Fruit fly (Drosophila melanogaster) whole organism, embryonic: Measurements from ENCODE around the gene CG43850.

Source experiments
- Asciz ChIP-seq: fragments of 200-800 bp; sonication (Bioruptor generic); optimal IDR thresholded peaks from 2 replicates; lab custom pipeline; 2017; ENCODE audit warnings: missing biosample characterization, mild to moderate bottlenecking, missing genetic modification characterization, missing genetic modification reagents
- BEAF-32 ChIP-seq: fragments of 200-800 bp; sonication (Bioruptor generic); optimal IDR thresholded peaks from 3 replicates; lab custom pipeline; 2017; ENCODE audit warnings: missing biosample characterization, missing genetic modification characterization, mild to moderate bottlenecking, moderate library complexity, missing genetic modification reagents
- BtbVII ChIP-seq: fragments of 200-800 bp; sonication (Bioruptor generic); optimal IDR thresholded peaks from 3 replicates; lab custom pipeline; 2017; ENCODE audit warnings: missing biosample characterization, mild to moderate bottlenecking, missing genetic modification characterization
- C15 ChIP-seq: fragments of 200-800 bp; sonication (Bioruptor generic); IDR thresholded peaks from 3 replicates; pipeline ENCODE4 v1.3.6; 2022; ENCODE audit warnings: missing biosample characterization, missing genetic modification characterization
- CG10267 ChIP-seq: fragments of 200-800 bp; sonication (Bioruptor generic); optimal IDR thresholded peaks from 2 replicates; lab custom pipeline; 2018; ENCODE audit warnings: missing biosample characterization, mild to moderate bottlenecking, missing genetic modification characterization, moderate library complexity
- CG12659 ChIP-seq: fragments of 200-800 bp; sonication (Bioruptor generic); optimal IDR thresholded peaks from 3 replicates; lab custom pipeline; 2017; ENCODE audit warnings: mild to moderate bottlenecking, missing biosample characterization, missing genetic modification reagents, missing genetic modification characterization
- CG15514 ChIP-seq: fragments of 200-800 bp; sonication (Bioruptor generic); optimal IDR thresholded peaks from 3 replicates; lab custom pipeline; 2017; ENCODE audit warnings: missing biosample characterization, missing genetic modification characterization, mild to moderate bottlenecking, moderate library complexity, missing genetic modification reagents
- CG17186 ChIP-seq: fragments of 200-800 bp; sonication (Bioruptor generic); optimal IDR thresholded peaks from 3 replicates; lab custom pipeline; 2017; ENCODE audit warnings: missing biosample characterization, missing genetic modification reagents, missing genetic modification characterization
- CG17912 ChIP-seq: fragments of 200-800 bp; sonication (Bioruptor generic); optimal IDR thresholded peaks from 2 replicates; lab custom pipeline; 2018; ENCODE audit warnings: missing biosample characterization, mild to moderate bottlenecking, missing genetic modification characterization
- CG1792 ChIP-seq: fragments of 200-800 bp; sonication (Bioruptor generic); optimal IDR thresholded peaks from 2 replicates; lab custom pipeline; 2016; ENCODE audit warnings: missing biosample characterization, missing genetic modification characterization
- CG2199 ChIP-seq: fragments of 200-800 bp; sonication (Bioruptor generic); IDR thresholded peaks from 3 replicates; pipeline ENCODE4 v1.3.6; 2022; ENCODE audit warnings: missing biosample characterization, missing genetic modification characterization
- CG2875 ChIP-seq: fragments of 200-800 bp; sonication (Bioruptor generic); optimal IDR thresholded peaks from 2 replicates; lab custom pipeline; 2017; ENCODE audit warnings: missing biosample characterization, mild to moderate bottlenecking, missing genetic modification characterization, missing genetic modification reagents
- CG32767 ChIP-seq: fragments of 200-800 bp; sonication (Bioruptor generic); IDR thresholded peaks from 2 replicates; pipeline ENCODE4 v1.3.6; 2022; ENCODE audit warnings: missing biosample characterization, missing genetic modification characterization
- CG34376 ChIP-seq: fragments of 200-800 bp; sonication (Bioruptor generic); optimal IDR thresholded peaks from 2 replicates; lab custom pipeline; 2018; ENCODE audit warnings: missing biosample characterization, mild to moderate bottlenecking, missing genetic modification characterization
- CG34422 ChIP-seq: fragments of 200-800 bp; sonication (Bioruptor generic); IDR thresholded peaks from 3 replicates; pipeline ENCODE4 v1.3.6; 2022; ENCODE audit warnings: missing biosample characterization, missing genetic modification characterization
- CG6689 ChIP-seq: fragments of 200-800 bp; sonication (Bioruptor generic); IDR thresholded peaks from 2 replicates; pipeline ENCODE4 v1.3.6; 2022; ENCODE audit warnings: missing biosample characterization, missing genetic modification characterization
- CG7987 ChIP-seq: fragments of 200-800 bp; sonication (Bioruptor generic); optimal IDR thresholded peaks from 2 replicates; lab custom pipeline; 2018; ENCODE audit warnings: missing biosample characterization, mild to moderate bottlenecking, missing genetic modification characterization, moderate library complexity
- CG9727 ChIP-seq: fragments of 200-800 bp; sonication (Bioruptor generic); optimal IDR thresholded peaks from 3 replicates; lab custom pipeline; 2017; ENCODE audit warnings: missing biosample characterization, mild to moderate bottlenecking, missing genetic modification characterization
- CHES-1-like ChIP-seq: fragments of 200-800 bp; sonication (Bioruptor generic); optimal IDR thresholded peaks from 2 replicates; lab custom pipeline; 2016; ENCODE audit warnings: missing biosample characterization, missing genetic modification characterization
- CrebB ChIP-seq: fragments of 200-800 bp; sonication (Bioruptor generic); optimal IDR thresholded peaks from 3 replicates; lab custom pipeline; 2018; ENCODE audit warnings: missing biosample characterization, mild to moderate bottlenecking, missing genetic modification characterization
- Hey ChIP-seq: fragments of 200-800 bp; sonication (Bioruptor generic); optimal IDR thresholded peaks from 3 replicates; lab custom pipeline; 2018; ENCODE audit warnings: missing biosample characterization, mild to moderate bottlenecking, missing genetic modification characterization
- MESR4 ChIP-seq: fragments of 200-800 bp; sonication (Bioruptor generic); optimal IDR thresholded peaks from 2 replicates; lab custom pipeline; 2018; ENCODE audit warnings: missing biosample characterization, mild to moderate bottlenecking, missing genetic modification characterization, moderate library complexity
- Mad ChIP-seq: fragments of 200-800 bp; sonication (Bioruptor generic); optimal IDR thresholded peaks from 2 replicates; lab custom pipeline; 2016; ENCODE audit warnings: missing biosample characterization, missing genetic modification characterization
- Max ChIP-seq: fragments of 200-800 bp; sonication (Bioruptor generic); optimal IDR thresholded peaks from 2 replicates; lab custom pipeline; 2016; ENCODE audit warnings: missing biosample characterization, mild to moderate bottlenecking, missing genetic modification characterization
- Med ChIP-seq: fragments of 200-800 bp; sonication (Bioruptor generic); peaks from one replicate; lab custom pipeline; 2016; ENCODE audit warnings: missing biosample characterization, missing genetic modification characterization, mild to moderate bottlenecking, inconsistent platforms, moderate library complexity
- Myb ChIP-seq: fragments of 200-800 bp; sonication (Bioruptor generic); optimal IDR thresholded peaks from 2 replicates; lab custom pipeline; 2016; ENCODE audit warnings: missing biosample characterization, missing genetic modification characterization
- NC2β ChIP-seq: fragments of 200-800 bp; sonication (Bioruptor generic); optimal IDR thresholded peaks from 2 replicates; lab custom pipeline; 2016; ENCODE audit warnings: missing biosample characterization, missing genetic modification characterization
- TFAM ChIP-seq: fragments of 200-800 bp; sonication (Bioruptor generic); optimal IDR thresholded peaks from 2 replicates; lab custom pipeline; 2017; ENCODE audit warnings: missing biosample characterization, missing genetic modification characterization, inconsistent platforms
- Usf ChIP-seq: fragments of 200-800 bp; sonication (Bioruptor generic); optimal IDR thresholded peaks from 2 replicates; lab custom pipeline; 2017; ENCODE audit warnings: missing genotype, missing biosample characterization, missing genetic modification characterization
- abd-A ChIP-seq: fragments of 200-800 bp; sonication (Bioruptor generic); optimal IDR thresholded peaks from 3 replicates; lab custom pipeline; 2019; ENCODE audit warnings: missing biosample characterization, mild to moderate bottlenecking, missing genetic modification characterization, moderate library complexity
- ap ChIP-seq: fragments of 200-800 bp; sonication (Bioruptor generic); IDR thresholded peaks from 2 replicates; pipeline ENCODE4 v1.3.6; 2022; ENCODE audit warnings: missing biosample characterization, missing genetic modification characterization
- ara ChIP-seq: fragments of 200-800 bp; sonication (Bioruptor generic); IDR thresholded peaks from 2 replicates; pipeline ENCODE4 v1.3.6; 2022; ENCODE audit warnings: missing biosample characterization, missing genetic modification characterization
- bsh ChIP-seq, 2 experiments: fragments of 200-800 bp; sonication (Bioruptor generic); optimal IDR thresholded peaks; 2 replicates each; lab custom pipeline; 2017 to 2018; ENCODE audit warnings: mild to moderate bottlenecking in 2 of 2, missing biosample characterization in 2 of 2, missing genetic modification characterization in 2 of 2, moderate library complexity in 1 of 2
- btn ChIP-seq: fragments of 200-800 bp; sonication (Bioruptor generic); optimal IDR thresholded peaks from 2 replicates; lab custom pipeline; 2016; ENCODE audit warnings: missing biosample characterization, missing genetic modification characterization
- eyg ChIP-seq: fragments of 200-800 bp; sonication (Bioruptor generic); optimal IDR thresholded peaks from 3 replicates; lab custom pipeline; 2016; ENCODE audit warnings: missing biosample characterization, missing genetic modification characterization
- fd102C ChIP-seq: fragments of 200-800 bp; sonication (Bioruptor generic); optimal IDR thresholded peaks from 2 replicates; lab custom pipeline; 2018; ENCODE audit warnings: missing biosample characterization, mild to moderate bottlenecking, missing genetic modification characterization, moderate library complexity
- gfzf ChIP-seq: fragments of 200-800 bp; sonication (Bioruptor generic); optimal IDR thresholded peaks from 2 replicates; lab custom pipeline; 2016; ENCODE audit warnings: missing biosample characterization, mild to moderate bottlenecking, missing genetic modification characterization, moderate library complexity
- her ChIP-seq: fragments of 200-800 bp; sonication (Bioruptor generic); optimal IDR thresholded peaks from 2 replicates; lab custom pipeline; 2016; ENCODE audit warnings: missing biosample characterization, missing genetic modification characterization
- hth ChIP-seq: fragments of >200 bp; optimal IDR thresholded peaks from 2 replicates; lab custom pipeline; 2017; ENCODE audit warnings: inconsistent platforms
- insv ChIP-seq, 2 experiments: fragments of 200-800 bp; sonication (Bioruptor generic); optimal IDR thresholded peaks; 3 replicates each; lab custom pipeline; 2016 to 2018; ENCODE audit warnings: missing biosample characterization in 2 of 2, missing genetic modification characterization in 2 of 2
- ken ChIP-seq: fragments of 200-800 bp; sonication (Bioruptor generic); IDR thresholded peaks from 3 replicates; pipeline ENCODE4 v1.3.6; 2022; ENCODE audit warnings: missing biosample characterization, missing genetic modification characterization
- lilli ChIP-seq: fragments of 200-800 bp; sonication (Bioruptor generic); optimal IDR thresholded peaks from 3 replicates; lab custom pipeline; 2016; ENCODE audit warnings: missing biosample characterization, missing genetic modification characterization
- pum ChIP-seq: fragments of 200-800 bp; sonication (Bioruptor generic); optimal IDR thresholded peaks from 2 replicates; lab custom pipeline; 2016; ENCODE audit warnings: missing biosample characterization, missing genetic modification characterization
- sd ChIP-seq: fragments of 200-800 bp; sonication (Bioruptor generic); optimal IDR thresholded peaks from 3 replicates; lab custom pipeline; 2018; ENCODE audit warnings: missing biosample characterization, mild to moderate bottlenecking, missing genetic modification characterization, moderate library complexity
- sens ChIP-seq: fragments of 200-800 bp; sonication (Bioruptor generic); peaks from one replicate; lab custom pipeline; 2016; ENCODE audit warnings: missing biosample characterization, missing genetic modification characterization
- shn ChIP-seq: fragments of 200-800 bp; sonication (Bioruptor generic); optimal IDR thresholded peaks from 3 replicates; lab custom pipeline; 2016; ENCODE audit warnings: missing biosample characterization, missing genetic modification characterization
- slou ChIP-seq: fragments of 200-800 bp; sonication (Bioruptor generic); optimal IDR thresholded peaks from 3 replicates; lab custom pipeline; 2016; ENCODE audit warnings: missing biosample characterization, missing genetic modification characterization
- twi ChIP-seq: fragments of 200-800 bp; optimal IDR thresholded peaks from 2 replicates; lab custom pipeline; 2019; ENCODE audit warnings: missing biosample characterization, mild to moderate bottlenecking, missing genetic modification characterization, moderate library complexity
- unc-4 ChIP-seq: fragments of 200-800 bp; sonication (Bioruptor generic); IDR thresholded peaks from 2 replicates; pipeline ENCODE4 v1.3.6; 2022; ENCODE audit warnings: missing biosample characterization, missing genetic modification characterization; ENCODE audit not compliant: partially characterized antibody
- wek ChIP-seq: fragments of 200-800 bp; sonication (Bioruptor generic); optimal IDR thresholded peaks from 3 replicates; lab custom pipeline; 2018; ENCODE audit warnings: missing biosample characterization, mild to moderate bottlenecking, missing genetic modification characterization, moderate library complexity
- zfh2 ChIP-seq: fragments of 200-800 bp; sonication (Bioruptor generic); optimal IDR thresholded peaks from 2 replicates; lab custom pipeline; 2016; ENCODE audit warnings: missing biosample characterization, missing genetic modification characterization

Gene CG43850

dm6 chr2L:13398614-13399161, 16.5 kb upstream of the CG43850 start, which contains the start of the genes CG10859 and CG7110 (continued):
- TF ChIP-seq lilli (GFP tag; lab: Kevin White, UChicago) (no peak), Hey (tag; lab: Kevin White, UChicago) (no peak), ap (GFP tag; lab: Robert Waterston, UW) (no peak), slou (GFP tag; lab: Kevin White, UChicago) (no peak), CG2199 (GFP tag; lab: Robert Waterston, UW) (no peak), CG1792 (GFP tag; lab: Kevin White, UChicago) (no peak), CG9727 (GFP tag; lab: Kevin White, UChicago) (peak; percentile 61), Asciz (GFP tag; lab: Kevin White, UChicago) (peak; percentile 59), Myb (GFP tag; lab: Kevin White, UChicago) (peak; percentile 29), CG10267 (tag; lab: Kevin White, UChicago) (peak; percentile 60), CG34376 (GFP tag; lab: Kevin White, UChicago) (peak; percentile 56), CG32767 (GFP tag; lab: Robert Waterston, UW) (no peak), ken (GFP tag; lab: Robert Waterston, UW) (no peak), her (GFP tag; lab: Kevin White, UChicago) (no peak), sens (peak; percentile 21), CG34422 (GFP tag; lab: Robert Waterston, UW) (peak; percentile 27; the same call in 1 of the 3 replicates), unc-4 (GFP tag; lab: Robert Waterston, UW) (no peak), Mad (GFP tag; lab: Kevin White, UChicago) (no peak), hth (no peak), Usf (no peak), MESR4 (GFP tag; lab: Kevin White, UChicago) (peak; percentile 46), btn (GFP tag; lab: Kevin White, UChicago) (no peak), CHES-1-like (GFP tag; lab: Kevin White, UChicago) (no peak), BEAF-32 (GFP tag; lab: Kevin White, UChicago) (peak; percentile 10), CG17186 (GFP tag; lab: Kevin White, UChicago) (peak; percentile 99), Med (GFP tag; lab: Kevin White, UChicago) (peak; percentile 91), CG6689 (GFP tag; lab: Robert Waterston, UW) (no peak), ara (GFP tag; lab: Robert Waterston, UW) (no peak), abd-A (tag; lab: Kevin White, UChicago) (no peak), twi (tag; lab: Kevin White, UChicago) (peak; percentile 33), BtbVII (peak; percentile 31), fd102C (GFP tag; lab: Kevin White, UChicago) (peak; percentile 7), Max (GFP tag; lab: Kevin White, UChicago) (peak; percentile 59), gfzf (GFP tag; lab: Kevin White, UChicago) (peak; percentile 86), NC2β (peak; percentile 45), TFAM (GFP tag; lab: Kevin White, UChicago) (no peak), insv (GFP tag; optimal IDR thresholded peaks at IDR 0.05; lab: Kevin White, UChicago) (peak in 1 of 2 experiments; percentile 50), shn (GFP tag; lab: Kevin White, UChicago) (no peak), CrebB (tag; lab: Kevin White, UChicago) (peak; percentile 36), bsh (GFP tag; optimal IDR thresholded peaks at IDR 0.05; lab: Kevin White, UChicago) (peak in 1 of 2 experiments; percentile 25), CG7987 (GFP tag; lab: Kevin White, UChicago) (peak; percentile 89), pum (GFP tag; lab: Kevin White, UChicago) (no peak), eyg (GFP tag; lab: Kevin White, UChicago) (no peak), wek (GFP tag; lab: Kevin White, UChicago) (peak; percentile 88), CG17912 (GFP tag; lab: Kevin White, UChicago) (peak; percentile 56), CG12659 (peak; percentile 80), CG15514 (GFP tag; lab: Kevin White, UChicago) (peak; percentile 76), sd (tag; lab: Kevin White, UChicago) (no peak), C15 (GFP tag; lab: Robert Waterston, UW) (no peak), zfh2 (GFP tag; lab: Kevin White, UChicago) (no peak), CG2875 (GFP tag; lab: Kevin White, UChicago) (peak; percentile 26)
